Worm (Caenorhabditis elegans) whole organism, midembryonic: ENCODE results near the gene Y66C5A.2.

Source experiments
- T22C8.4 ChIP-seq: fragments of 200-800 bp; sonication (Bioruptor generic); IDR thresholded peaks from 2 replicates; pipeline ENCODE4 v1.3.6; 2022; ENCODE audit warnings: missing genetic modification characterization, missing compliant biosample characterization
- cog-1 ChIP-seq: sonication (generic microtip); optimal IDR thresholded peaks from 2 replicates; lab custom pipeline; 2016; ENCODE audit warnings: missing genetic modification characterization, missing compliant biosample characterization
- flt-1 ChIP-seq: fragments of 200-800 bp; sonication (Bioruptor generic); IDR thresholded peaks from 2 replicates; pipeline ENCODE4 v1.3.6; 2022; ENCODE audit warnings: missing genetic modification characterization, missing compliant biosample characterization
- klf-2 ChIP-seq: fragments of 200-800 bp; sonication (Bioruptor generic); conservative IDR thresholded peaks from 2 replicates; pipeline ENCODE4 v1.3.6; 2022; ENCODE audit warnings: missing genetic modification reagents, missing genetic modification characterization, missing compliant biosample characterization
- med-1 ChIP-seq: sonication (generic microtip); optimal IDR thresholded peaks from 2 replicates; lab custom pipeline; 2017; ENCODE audit warnings: missing genetic modification characterization, mild to moderate bottlenecking, missing compliant biosample characterization, antibody characterized with exemption, missing genetic modification reagents; ENCODE audit not compliant: insufficient read depth
- ref-1 ChIP-seq: fragments of 200-800 bp; sonication (Bioruptor generic); conservative IDR thresholded peaks from 2 replicates; pipeline ENCODE4 v1.3.6; 2022; ENCODE audit warnings: missing genetic modification reagents, missing genetic modification characterization, missing compliant biosample characterization
- tab-1 ChIP-seq: fragments of 200-800 bp; sonication (Bioruptor generic); IDR thresholded peaks from 2 replicates; pipeline ENCODE4 v1.3.6; 2022; ENCODE audit warnings: missing genetic modification characterization, missing compliant biosample characterization
- ztf-23 ChIP-seq: fragments of 200-800 bp; sonication (Bioruptor generic); IDR thresholded peaks from 2 replicates; pipeline ENCODE4 v1.3.6; 2022; ENCODE audit warnings: missing genetic modification reagents, missing genetic modification characterization, missing compliant biosample characterization

DNA sequence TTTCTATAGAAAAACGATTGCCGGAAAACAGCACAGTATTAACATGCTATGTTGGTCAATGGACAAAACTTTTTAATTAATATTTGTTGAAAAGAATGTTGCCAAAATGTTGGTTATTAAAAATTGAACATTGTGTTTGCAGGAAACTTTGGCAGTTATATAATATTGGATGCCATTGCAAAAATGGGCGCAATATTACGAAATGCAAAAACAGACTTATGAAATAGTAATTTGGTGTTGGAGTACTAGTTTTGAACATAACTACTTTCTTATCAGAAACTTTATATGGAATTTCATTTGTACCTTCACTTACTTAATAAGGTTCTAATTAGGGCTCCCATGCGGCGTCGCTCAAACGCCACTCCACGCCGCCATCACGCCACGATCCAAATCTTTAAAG, 49.8 kb downstream of the Y66C5A.2 start:
- no peak for TF ChIP-seq tab-1 (GFP tag; lab: Robert Waterston, UW)
- TF ChIP-seq flt-1 (GFP tag; lab: Robert Waterston, UW): no peak
- no peak for TF ChIP-seq T22C8.4
- TF ChIP-seq klf-2 (GFP tag; lab: Robert Waterston, UW): no peak
- TF ChIP-seq med-1 (GFP tag; lab: Kevin White, UChicago): no peak
- TF ChIP-seq ref-1: no peak
- TF ChIP-seq cog-1 (tag; lab: Kevin White, UChicago): no peak
- TF ChIP-seq ztf-23 (GFP tag; lab: Robert Waterston, UW): no peak
